Worm (Caenorhabditis elegans) whole organism, late embryonic: ENCODE measurements around the gene mmad-1.

ENCODE experiments used
- T23F11.4 ChIP-seq: fragments of 200-800 bp; sonication (Bioruptor generic); optimal IDR thresholded peaks from 2 replicates; lab custom pipeline; 2018; ENCODE audit warnings: mild to moderate bottlenecking, missing genetic modification characterization, missing compliant biosample characterization
- ceh-48 ChIP-seq: sonication (generic microtip); optimal IDR thresholded peaks from 2 replicates; lab custom pipeline; 2016; ENCODE audit warnings: missing genetic modification characterization, inconsistent platforms, missing compliant biosample characterization
- dve-1 ChIP-seq: sonication (generic microtip); optimal IDR thresholded peaks from 2 replicates; lab custom pipeline; 2017; ENCODE audit warnings: antibody characterized with exemption, mild to moderate bottlenecking, missing genetic modification characterization, missing compliant biosample characterization
- pha-4 ChIP-seq: fragments of 150-350 bp; optimal IDR thresholded peaks from 2 replicates; lab custom pipeline; 2018; ENCODE audit warnings: missing biosample characterization, missing genetic modification reagents, missing genetic modification characterization
- ref-2 ChIP-seq: sonication (generic microtip); optimal IDR thresholded peaks from 2 replicates; lab custom pipeline; 2016; ENCODE audit warnings: missing genetic modification characterization, missing compliant biosample characterization

- TF ChIP-seq dve-1 (tag; lab: Kevin White, UChicago) = no peak
- no peak for TF ChIP-seq pha-4 (tag; lab: Kevin White, UChicago)
- TF ChIP-seq ref-2 (tag; lab: Kevin White, UChicago) = no peak
- no peak for TF ChIP-seq T23F11.4
- TF ChIP-seq ceh-48 (tag; lab: Kevin White, UChicago) = no peak
Observed at ce11 chrIII:13528513-13529249, 20.1 kb downstream of the mmad-1 start.
